Fruit fly (Drosophila melanogaster): Measurements from ENCODE around the gene CG33928.

CG33928 gene

DNA sequence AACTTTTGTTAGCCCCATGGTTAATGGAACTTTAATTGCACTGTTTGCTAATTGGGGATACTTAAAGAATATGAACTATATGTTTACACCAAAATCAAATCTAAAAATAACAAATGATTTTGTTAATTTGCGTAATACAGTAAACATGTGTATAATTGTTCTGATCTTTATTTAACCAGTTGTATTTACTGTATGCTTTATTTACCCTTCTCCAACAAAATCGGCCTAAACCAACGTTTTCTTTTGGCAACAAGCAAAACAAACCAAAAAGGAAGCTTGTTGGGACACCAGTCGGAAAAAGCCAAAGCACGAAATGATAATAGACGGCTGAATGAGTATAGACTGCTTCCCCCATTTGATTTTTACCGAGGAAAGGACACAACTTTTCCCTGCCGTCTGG is 34.2 kb upstream of the CG33928 start (continued):
- TF ChIP-seq org-1 (GFP tag; optimal IDR thresholded peaks at IDR 0.05) (peak; percentile 61), CG9797 (GFP tag; optimal IDR thresholded peaks at IDR 0.05) (no peak), Side (GFP tag; optimal IDR thresholded peaks at IDR 0.05) (peak; percentile 15), Trl (optimal IDR thresholded peaks at IDR 0.05) (no peak), Trl (GFP tag; optimal IDR thresholded peaks at IDR 0.05) (peak; percentile 74), CG16863 (GFP tag; optimal IDR thresholded peaks at IDR 0.05) (no peak), fu2 (GFP tag; optimal IDR thresholded peaks at IDR 0.05) (peak; percentile 34), CG12659 (GFP tag; optimal IDR thresholded peaks at IDR 0.05) (peak; percentile 57), CG3065 (GFP tag; optimal IDR thresholded peaks at IDR 0.05) (no peak), CG10431 (GFP tag; optimal IDR thresholded peaks at IDR 0.05) (no peak), oc (tag; optimal IDR thresholded peaks at IDR 0.05) (no peak), NfI (GFP tag; optimal IDR thresholded peaks at IDR 0.05) (peak; percentile 60), Fer3 (tag; optimal IDR thresholded peaks at IDR 0.05) (peak; percentile 88), ind (GFP tag; optimal IDR thresholded peaks at IDR 0.05) (no peak), mirr (GFP tag; optimal IDR thresholded peaks at IDR 0.05) (peak; percentile 62), CG11696 (GFP tag; IDR thresholded peaks at IDR 0.05) (peak; percentile 56; the same call in 1 of the 2 replicates), wek (GFP tag; optimal IDR thresholded peaks at IDR 0.05) (no peak), CG5180 (GFP tag; optimal IDR thresholded peaks at IDR 0.05) (no peak), zen (tag; optimal IDR thresholded peaks at IDR 0.05) (no peak), HLH4C (GFP tag; IDR thresholded peaks at IDR 0.05; ENCODE audit: partially characterized antibody) (no peak), esg (GFP tag; conservative IDR thresholded peaks at IDR 0.05) (no peak), Xbp1 (GFP tag; optimal IDR thresholded peaks at IDR 0.05) (no peak), phol (tag; optimal IDR thresholded peaks at IDR 0.05) (no peak), CG6254 (GFP tag; optimal IDR thresholded peaks at IDR 0.05) (no peak), CG14860 (GFP tag; IDR thresholded peaks at IDR 0.05; ENCODE audit: partially characterized antibody) (no peak), CG17186 (GFP tag; optimal IDR thresholded peaks at IDR 0.05) (no peak), HLH54F (GFP tag; optimal IDR thresholded peaks at IDR 0.05) (peak; percentile 2), vnd (GFP tag; IDR thresholded peaks at IDR 0.05; ENCODE audit: partially characterized antibody) (no peak), insv (GFP tag; optimal IDR thresholded peaks at IDR 0.05) (peak in 1 of 2 experiments; percentile 6), kay (GFP tag; optimal IDR thresholded peaks at IDR 0.05) (peak; percentile 7), prd (optimal IDR thresholded peaks at IDR 0.05) (no peak), prd (GFP tag; IDR thresholded peaks at IDR 0.05) (no peak), CG17385 (GFP tag; optimal IDR thresholded peaks at IDR 0.05) (peak; percentile 24), unpg (GFP tag; optimal IDR thresholded peaks at IDR 0.05) (peak; percentile 54), pb (GFP tag; optimal IDR thresholded peaks at IDR 0.05) (no peak), CG17568 (GFP tag; optimal IDR thresholded peaks at IDR 0.05) (peak; percentile 70), dysf (GFP tag; IDR thresholded peaks at IDR 0.05) (peak; percentile 26; the same call in 1 of the 3 replicates), CG12155 (GFP tag; optimal IDR thresholded peaks at IDR 0.05) (no peak), lbe (GFP tag; optimal IDR thresholded peaks at IDR 0.05) (no peak), CG7556 (GFP tag; optimal IDR thresholded peaks at IDR 0.05) (peak; percentile 52), Taf1 (GFP tag; IDR thresholded peaks at IDR 0.05) (no peak), dm (GFP tag; optimal IDR thresholded peaks at IDR 0.05) (no peak), Hsf (GFP tag; optimal IDR thresholded peaks at IDR 0.05) (peak; percentile 17), ci (GFP tag; IDR thresholded peaks at IDR 0.05) (no peak), CG6854 (GFP tag; optimal IDR thresholded peaks at IDR 0.05) (peak; percentile 80), CG2120 (GFP tag; optimal IDR thresholded peaks at IDR 0.05) (peak; percentile 83), sens (GFP tag) (no peak), CG10366 (GFP tag; IDR thresholded peaks at IDR 0.05) (no peak), Sry-δ (GFP tag; optimal IDR thresholded peaks at IDR 0.05) (peak; percentile 14)
